Fruit fly (Drosophila melanogaster) whole organism, embryonic: Measurements from ENCODE around the gene CG5172.

ENCODE experiments used
- Bteb2 ChIP-seq: fragments of 200-800 bp; sonication (Bioruptor generic); optimal IDR thresholded peaks from 2 replicates; lab custom pipeline; 2016; ENCODE audit warnings: missing biosample characterization, missing genetic modification characterization
- CG10267 ChIP-seq: fragments of 200-800 bp; sonication (Bioruptor generic); optimal IDR thresholded peaks from 2 replicates; lab custom pipeline; 2018; ENCODE audit warnings: missing biosample characterization, mild to moderate bottlenecking, missing genetic modification characterization, moderate library complexity
- CG10979 ChIP-seq: fragments of 200-800 bp; sonication (Bioruptor generic); optimal IDR thresholded peaks from 2 replicates; lab custom pipeline; 2018; ENCODE audit warnings: missing biosample characterization, mild to moderate bottlenecking, missing genetic modification characterization, moderate library complexity
- CG12299 ChIP-seq: fragments of 200-800 bp; sonication (Bioruptor generic); optimal IDR thresholded peaks from 2 replicates; lab custom pipeline; 2018; ENCODE audit warnings: missing biosample characterization, mild to moderate bottlenecking, missing genetic modification characterization
- CG12391 ChIP-seq: fragments of 200-800 bp; sonication (Bioruptor generic); optimal IDR thresholded peaks from 3 replicates; lab custom pipeline; 2018; ENCODE audit warnings: missing biosample characterization, mild to moderate bottlenecking, missing genetic modification characterization, moderate library complexity
- CG12744 ChIP-seq: fragments of 200-800 bp; sonication (Bioruptor generic); optimal IDR thresholded peaks from 2 replicates; lab custom pipeline; 2016; ENCODE audit warnings: missing biosample characterization, missing genetic modification characterization
- CG14014 ChIP-seq: fragments of 200-800 bp; sonication (Bioruptor generic); IDR thresholded peaks from 2 replicates; pipeline ENCODE4 v1.3.6; 2022; ENCODE audit warnings: missing biosample characterization, missing genetic modification characterization
- CG15601 ChIP-seq: fragments of 200-800 bp; sonication (Bioruptor generic); optimal IDR thresholded peaks from 3 replicates; lab custom pipeline; 2019; ENCODE audit warnings: missing biosample characterization, mild to moderate bottlenecking, missing genetic modification characterization, moderate library complexity
- CG17186 ChIP-seq: fragments of 200-800 bp; sonication (Bioruptor generic); optimal IDR thresholded peaks from 3 replicates; lab custom pipeline; 2017; ENCODE audit warnings: missing biosample characterization, missing genetic modification reagents, missing genetic modification characterization
- CG17829 ChIP-seq: fragments of 200-800 bp; optimal IDR thresholded peaks from 2 replicates; lab custom pipeline; 2019; ENCODE audit warnings: missing biosample characterization, mild to moderate bottlenecking, missing genetic modification characterization, moderate library complexity
- CG18262 ChIP-seq: fragments of 200-800 bp; optimal IDR thresholded peaks from 3 replicates; lab custom pipeline; 2019; ENCODE audit warnings: missing biosample characterization, mild to moderate bottlenecking, missing genetic modification characterization, moderate library complexity
- CG2202 ChIP-seq: fragments of 200-800 bp; sonication (Bioruptor generic); optimal IDR thresholded peaks from 2 replicates; lab custom pipeline; 2018; ENCODE audit warnings: missing biosample characterization, mild to moderate bottlenecking, missing genetic modification characterization
- CG43689 ChIP-seq: fragments of 200-800 bp; sonication (Bioruptor generic); IDR thresholded peaks from 2 replicates; pipeline ENCODE4 v1.3.6; 2022; ENCODE audit warnings: missing biosample characterization, missing genetic modification characterization
- CG4707 ChIP-seq: fragments of 200-800 bp; sonication (Bioruptor generic); optimal IDR thresholded peaks from 2 replicates; lab custom pipeline; 2018; ENCODE audit warnings: missing biosample characterization, mild to moderate bottlenecking, missing genetic modification characterization, moderate library complexity
- CG6175 ChIP-seq: fragments of 200-800 bp; sonication (Bioruptor generic); IDR thresholded peaks from 3 replicates; pipeline ENCODE4 v1.3.6; 2022; ENCODE audit warnings: missing biosample characterization, missing genetic modification characterization
- CG6683 ChIP-seq: fragments of 200-800 bp; sonication (Bioruptor generic); optimal IDR thresholded peaks from 2 replicates; lab custom pipeline; 2017; ENCODE audit warnings: missing biosample characterization, mild to moderate bottlenecking, missing genetic modification characterization, missing genetic modification reagents
- CG9215 ChIP-seq: fragments of 200-800 bp; sonication (Bioruptor generic); IDR thresholded peaks from 2 replicates; pipeline ENCODE4 v1.3.6; 2022; ENCODE audit warnings: missing biosample characterization, missing genetic modification characterization
- CG9609 ChIP-seq: fragments of 200-800 bp; sonication (Bioruptor generic); optimal IDR thresholded peaks from 3 replicates; lab custom pipeline; 2016; ENCODE audit warnings: missing biosample characterization, missing genetic modification characterization
- CG9876 ChIP-seq: fragments of 200-800 bp; sonication (Bioruptor generic); optimal IDR thresholded peaks from 2 replicates; lab custom pipeline; 2016; ENCODE audit warnings: missing biosample characterization, missing genetic modification characterization
- GATAe ChIP-seq: fragments of 200-800 bp; sonication (Bioruptor generic); conservative IDR thresholded peaks from 2 replicates; pipeline ENCODE4 v1.3.6; 2022; ENCODE audit warnings: missing biosample characterization, missing genetic modification characterization
- Lhr ChIP-seq: fragments of 200-800 bp; sonication (Bioruptor generic); optimal IDR thresholded peaks from 3 replicates; lab custom pipeline; 2017; ENCODE audit warnings: mild to moderate bottlenecking, missing biosample characterization, missing genetic modification reagents, missing genetic modification characterization
- Lim3 ChIP-seq: fragments of 200-800 bp; sonication (Bioruptor generic); IDR thresholded peaks from 2 replicates; pipeline ENCODE4 v1.3.6; 2022; ENCODE audit warnings: missing biosample characterization, missing genetic modification characterization
- MTF-1 ChIP-seq: fragments of 200-800 bp; sonication (Bioruptor generic); optimal IDR thresholded peaks from 2 replicates; lab custom pipeline; 2018; ENCODE audit warnings: missing biosample characterization, mild to moderate bottlenecking, missing genetic modification characterization, borderline replicate concordance
- Optix ChIP-seq: fragments of 200-800 bp; sonication (Bioruptor generic); IDR thresholded peaks from 3 replicates; pipeline ENCODE4 v1.3.6; 2022; ENCODE audit warnings: missing biosample characterization, missing genetic modification characterization
- Rfx ChIP-seq: fragments of 200-800 bp; sonication (Bioruptor generic); IDR thresholded peaks from 2 replicates; pipeline ENCODE4 v1.3.6; 2022; ENCODE audit warnings: missing biosample characterization, missing genetic modification characterization
- Six4 ChIP-seq: fragments of 200-800 bp; sonication (Bioruptor generic); optimal IDR thresholded peaks from 2 replicates; lab custom pipeline; 2016; ENCODE audit warnings: missing biosample characterization, missing genetic modification characterization
- Sox102F ChIP-seq: fragments of 200-800 bp; sonication (Bioruptor generic); optimal IDR thresholded peaks from 2 replicates; lab custom pipeline; 2018; ENCODE audit warnings: missing biosample characterization, mild to moderate bottlenecking, missing genetic modification characterization, moderate library complexity
- ac ChIP-seq: fragments of 200-800 bp; sonication (Bioruptor generic); optimal IDR thresholded peaks from 3 replicates; lab custom pipeline; 2017; ENCODE audit warnings: missing biosample characterization, mild to moderate bottlenecking, missing genetic modification characterization
- btn ChIP-seq: fragments of 200-800 bp; sonication (Bioruptor generic); optimal IDR thresholded peaks from 2 replicates; lab custom pipeline; 2016; ENCODE audit warnings: missing biosample characterization, missing genetic modification characterization
- caup ChIP-seq: fragments of 200-800 bp; sonication (Bioruptor generic); optimal IDR thresholded peaks from 3 replicates; lab custom pipeline; 2017; ENCODE audit warnings: missing biosample characterization, mild to moderate bottlenecking, missing genetic modification characterization, moderate library complexity; ENCODE audit not compliant: severe bottlenecking
- croc ChIP-seq: fragments of 200-800 bp; sonication (Bioruptor generic); conservative IDR thresholded peaks from 3 replicates; pipeline ENCODE4 v1.3.6; 2022; ENCODE audit warnings: missing biosample characterization, missing genetic modification characterization
- dpn ChIP-seq, 2 experiments: fragments of 200-800 bp; sonication (Bioruptor generic); optimal IDR thresholded peaks; 3 replicates each; lab custom pipeline; 2016; ENCODE audit warnings: missing biosample characterization in 2 of 2, missing genetic modification characterization in 2 of 2
- gcm2 ChIP-seq: fragments of 200-800 bp; sonication (Bioruptor generic); optimal IDR thresholded peaks from 2 replicates; lab custom pipeline; 2016; ENCODE audit warnings: missing biosample characterization, missing genetic modification characterization
- ham ChIP-seq: fragments of 200-800 bp; sonication (Bioruptor generic); IDR thresholded peaks from 2 replicates; pipeline ENCODE4 v1.3.6; 2022; ENCODE audit warnings: missing biosample characterization, missing genetic modification characterization
- hbn ChIP-seq: fragments of 200-800 bp; sonication (Bioruptor generic); IDR thresholded peaks from 2 replicates; pipeline ENCODE4 v1.3.6; 2022; ENCODE audit warnings: missing biosample characterization, missing genetic modification characterization; ENCODE audit not compliant: partially characterized antibody
- jing ChIP-seq: fragments of 200-800 bp; sonication (Bioruptor generic); optimal IDR thresholded peaks from 2 replicates; lab custom pipeline; 2018; ENCODE audit warnings: missing biosample characterization, mild to moderate bottlenecking, missing genetic modification characterization
- kah ChIP-seq: fragments of 200-800 bp; sonication (Bioruptor generic); optimal IDR thresholded peaks from 2 replicates; lab custom pipeline; 2018; ENCODE audit warnings: missing biosample characterization, mild to moderate bottlenecking, missing genetic modification characterization
- kay ChIP-seq: fragments of 200-800 bp; sonication (Bioruptor generic); optimal IDR thresholded peaks from 2 replicates; lab custom pipeline; 2016; ENCODE audit warnings: missing biosample characterization, missing genetic modification characterization
- klu ChIP-seq: fragments of 200-800 bp; sonication (Bioruptor generic); IDR thresholded peaks from 2 replicates; pipeline ENCODE4 v1.3.6; 2022; ENCODE audit warnings: missing biosample characterization, missing genetic modification characterization
- luna ChIP-seq: fragments of 200-800 bp; sonication (Bioruptor generic); optimal IDR thresholded peaks from 2 replicates; lab custom pipeline; 2016; ENCODE audit warnings: missing biosample characterization, missing genetic modification characterization
- mirr ChIP-seq: fragments of 200-800 bp; sonication (Bioruptor generic); optimal IDR thresholded peaks from 3 replicates; lab custom pipeline; 2018; ENCODE audit warnings: missing biosample characterization, mild to moderate bottlenecking, missing genetic modification characterization
- nau ChIP-seq: fragments of 200-800 bp; sonication (Bioruptor generic); optimal IDR thresholded peaks from 3 replicates; lab custom pipeline; 2017; ENCODE audit warnings: missing biosample characterization, mild to moderate bottlenecking, missing genetic modification characterization, missing genetic modification reagents
- pho ChIP-seq: fragments of 200-800 bp; sonication (Bioruptor generic); optimal IDR thresholded peaks from 2 replicates; lab custom pipeline; 2016; ENCODE audit warnings: missing biosample characterization, missing genetic modification characterization
- sim ChIP-seq: fragments of 200-800 bp; sonication (Bioruptor generic); IDR thresholded peaks from 2 replicates; pipeline ENCODE4 v1.3.6; 2022; ENCODE audit warnings: missing biosample characterization, missing genetic modification characterization
- slbo ChIP-seq: fragments of 200-800 bp; sonication (Bioruptor generic); IDR thresholded peaks from 2 replicates; pipeline ENCODE4 v1.3.6; 2022; ENCODE audit warnings: missing biosample characterization, missing genetic modification characterization
- stc ChIP-seq: fragments of 200-800 bp; sonication (Bioruptor generic); IDR thresholded peaks from 2 replicates; pipeline ENCODE4 v1.3.6; 2022; ENCODE audit warnings: missing biosample characterization, missing genetic modification characterization
- ttk ChIP-seq: fragments of 200-800 bp; sonication (Bioruptor generic); IDR thresholded peaks from 2 replicates; pipeline ENCODE4 v2.1.2; 2022; ENCODE audit warnings: missing biosample characterization, missing genetic modification characterization
- vnd ChIP-seq: fragments of 200-800 bp; sonication (Bioruptor generic); IDR thresholded peaks from 3 replicates; pipeline ENCODE4 v1.3.6; 2022; ENCODE audit warnings: missing biosample characterization, missing genetic modification characterization; ENCODE audit not compliant: partially characterized antibody
- wdn ChIP-seq: fragments of 200-800 bp; sonication (Bioruptor generic); IDR thresholded peaks from 2 replicates; pipeline ENCODE4 v1.3.6; 2022; ENCODE audit warnings: missing biosample characterization, missing genetic modification characterization
- zen2 ChIP-seq: fragments of 200-800 bp; sonication (Bioruptor generic); IDR thresholded peaks from 3 replicates; pipeline ENCODE4 v1.3.6; 2022; ENCODE audit warnings: missing biosample characterization, missing genetic modification characterization; ENCODE audit not compliant: partially characterized antibody

Gene CG5172

DNA sequence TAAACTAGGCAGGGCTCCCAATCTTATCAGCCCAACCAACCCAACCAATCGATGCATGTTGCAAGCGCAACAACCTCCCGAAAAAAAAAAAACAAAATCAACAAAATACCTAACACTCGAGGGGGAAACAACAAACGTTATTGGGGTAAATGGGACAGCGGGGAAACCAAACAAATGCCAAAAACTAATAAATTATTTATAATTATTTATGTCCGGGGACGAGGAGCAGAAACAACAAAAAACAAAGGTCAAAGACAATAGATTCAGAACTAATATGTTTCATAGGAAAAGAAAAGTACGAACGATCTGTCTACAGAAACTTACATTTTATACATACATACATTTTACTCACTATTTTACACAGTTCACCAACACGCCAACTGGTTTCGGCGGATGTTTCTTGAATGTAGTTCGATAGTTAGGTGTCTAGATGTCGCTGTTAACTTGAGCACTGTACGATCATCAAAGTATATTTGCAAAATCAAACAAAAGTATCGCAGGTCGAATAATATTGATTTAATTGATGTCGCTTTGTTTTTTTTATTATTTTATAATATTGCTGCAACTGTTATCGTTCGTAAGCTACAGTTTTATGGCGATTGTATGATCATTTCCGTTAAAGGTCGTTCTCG lies 45.6 kb upstream of the CG5172 start (continued):
- TF ChIP-seq Rfx (peak; percentile 65), Six4 (GFP tag; lab: Kevin White, UChicago) (no peak), kay (GFP tag; lab: Kevin White, UChicago) (no peak), CG14014 (no peak), CG6175 (GFP tag; lab: Robert Waterston, UW) (no peak), sim (GFP tag; lab: Robert Waterston, UW) (no peak), dpn (GFP tag; optimal IDR thresholded peaks at IDR 0.05; lab: Kevin White, UChicago) (peak; percentile 14 to 35), CG12744 (GFP tag; lab: Kevin White, UChicago) (no peak), Lim3 (GFP tag; lab: Robert Waterston, UW) (no peak), caup (GFP tag; lab: Kevin White, UChicago) (no peak), CG43689 (no peak), ham (GFP tag; lab: Robert Waterston, UW) (no peak), kah (GFP tag; lab: Kevin White, UChicago) (no peak), klu (GFP tag; lab: Robert Waterston, UW) (no peak), CG12391 (tag; lab: Kevin White, UChicago) (peak; percentile 14), wdn (no peak), CG9215 (GFP tag; lab: Robert Waterston, UW) (no peak), CG6683 (GFP tag; lab: Kevin White, UChicago) (no peak), GATAe (GFP tag; lab: Robert Waterston, UW) (no peak), CG9609 (GFP tag; lab: Kevin White, UChicago) (peak; percentile 3), ttk (GFP tag; lab: Robert Waterston, UW) (no peak), CG17829 (peak; percentile 27), CG12299 (tag; lab: Kevin White, UChicago) (no peak), slbo (GFP tag; lab: Robert Waterston, UW) (peak; percentile 62; the same call in 1 of the 2 replicates), pho (GFP tag; lab: Kevin White, UChicago) (no peak), stc (no peak), CG10267 (tag; lab: Kevin White, UChicago) (peak; percentile 41), CG17186 (GFP tag; lab: Kevin White, UChicago) (no peak), gcm2 (GFP tag; lab: Kevin White, UChicago) (no peak), zen2 (no peak), CG10979 (tag; lab: Kevin White, UChicago) (peak; percentile 63), vnd (GFP tag; lab: Robert Waterston, UW) (no peak), CG9876 (peak; percentile 19), jing (GFP tag; lab: Kevin White, UChicago) (no peak), btn (GFP tag; lab: Kevin White, UChicago) (no peak), CG4707 (no peak), MTF-1 (peak; percentile 8), CG15601 (tag; lab: Kevin White, UChicago) (peak; percentile 27), Sox102F (GFP tag; lab: Kevin White, UChicago) (peak; percentile 42), Bteb2 (GFP tag; lab: Kevin White, UChicago) (no peak), mirr (no peak), croc (GFP tag; lab: Robert Waterston, UW) (peak; percentile 14; the same call in 1 of the 3 replicates), luna (GFP tag; lab: Kevin White, UChicago) (no peak), ac (GFP tag; lab: Kevin White, UChicago) (no peak), CG2202 (tag; lab: Kevin White, UChicago) (no peak), Optix (GFP tag; lab: Robert Waterston, UW) (no peak), CG18262 (tag; lab: Kevin White, UChicago) (no peak), hbn (GFP tag; lab: Robert Waterston, UW) (no peak), Lhr (GFP tag; lab: Kevin White, UChicago) (peak; percentile 66), nau (GFP tag; lab: Kevin White, UChicago) (no peak)
